Worm (Caenorhabditis elegans): ENCODE results near the gene nspc-13.
A peak's percentile ranks its signal among the peaks of the same experiment; 100 is the strongest.

- TF ChIP-seq pqm-1 (tag; optimal IDR thresholded peaks at IDR 0.05) (no peak), ztf-11 (tag; optimal IDR thresholded peaks at IDR 0.05) (peak in 1 of 2 experiments; percentile 85), dpl-1 (GFP tag; optimal IDR thresholded peaks at IDR 0.05) (peak; percentile 68 to 81 (median 78)), nhr-12 (tag; optimal IDR thresholded peaks at IDR 0.05) (no peak), snu-23 (GFP tag; optimal IDR thresholded peaks at IDR 0.05) (peak; percentile 98), sup-37 (GFP tag; optimal IDR thresholded peaks at IDR 0.05) (peak; percentile 85), nhr-11 (tag; optimal IDR thresholded peaks at IDR 0.05) (peak; percentile 73)
These were observed 36.6 kb downstream of the nspc-13 start, which contains the start of gene F17E5.2 for ce11 chrX:12393786-12394308.
